Fruit fly (Drosophila melanogaster): ENCODE measurements around the gene Cyp4d2.
A peak's percentile ranks its signal among the peaks of the same experiment; 100 is the strongest.

Gene Cyp4d2

dm6 chrX:2219899-2220298, 44.1 kb downstream of the Cyp4d2 start (continued):
- TF ChIP-seq CG7556 (GFP tag; optimal IDR thresholded peaks at IDR 0.05) (no peak), CG2199 (GFP tag; IDR thresholded peaks at IDR 0.05) (no peak), bsh (GFP tag; optimal IDR thresholded peaks at IDR 0.05) (peak in 1 of 2 experiments; percentile 48), prd (optimal IDR thresholded peaks at IDR 0.05) (no peak), prd (GFP tag; IDR thresholded peaks at IDR 0.05) (peak; percentile 30; the same call in 1 of the 3 replicates), Elba2 (GFP tag; optimal IDR thresholded peaks at IDR 0.05) (no peak), Dll (GFP tag; IDR thresholded peaks at IDR 0.05; ENCODE audit: partially characterized antibody) (no peak), CG1603 (tag; optimal IDR thresholded peaks at IDR 0.05) (peak; percentile 41), amos (GFP tag; IDR thresholded peaks at IDR 0.05; ENCODE audit: partially characterized antibody) (no peak), CG17385 (GFP tag; optimal IDR thresholded peaks at IDR 0.05) (no peak), grn (GFP tag; optimal IDR thresholded peaks at IDR 0.05) (no peak), nmo (GFP tag; optimal IDR thresholded peaks at IDR 0.05) (peak; percentile 17), CG7271 (tag; optimal IDR thresholded peaks at IDR 0.05) (no peak), Ssrp (tag; optimal IDR thresholded peaks at IDR 0.05) (peak; percentile 9), Hr78 (GFP tag; optimal IDR thresholded peaks at IDR 0.05) (no peak), PHDP (tag; optimal IDR thresholded peaks at IDR 0.05) (peak; percentile 6), CG1529 (GFP tag; optimal IDR thresholded peaks at IDR 0.05) (no peak), disco-r (GFP tag; optimal IDR thresholded peaks at IDR 0.05) (no peak), Oli (tag; optimal IDR thresholded peaks at IDR 0.05) (peak; percentile 20), dmrt99B (tag; optimal IDR thresholded peaks at IDR 0.05) (peak; percentile 4), Hr51 (GFP tag; optimal IDR thresholded peaks at IDR 0.05) (no peak), ap (GFP tag; IDR thresholded peaks at IDR 0.05) (no peak), Tbp (GFP tag; optimal IDR thresholded peaks at IDR 0.05) (no peak), ATbp (GFP tag; optimal IDR thresholded peaks at IDR 0.05) (peak; percentile 2), CG9437 (GFP tag; optimal IDR thresholded peaks at IDR 0.05) (no peak), so (GFP tag; IDR thresholded peaks at IDR 0.05) (no peak), CG15269 (tag; optimal IDR thresholded peaks at IDR 0.05) (no peak), lmd (GFP tag; IDR thresholded peaks at IDR 0.05) (no peak), CG10321 (GFP tag; IDR thresholded peaks at IDR 0.05) (no peak), CG10654 (GFP tag; optimal IDR thresholded peaks at IDR 0.05) (no peak), CG5953 (GFP tag; IDR thresholded peaks at IDR 0.05) (no peak), Lim3 (GFP tag; IDR thresholded peaks at IDR 0.05) (no peak), CG32532 (GFP tag; IDR thresholded peaks at IDR 0.05) (no peak), crc (GFP tag; optimal IDR thresholded peaks at IDR 0.05) (no peak), tll (GFP tag; optimal IDR thresholded peaks at IDR 0.05) (no peak), org-1 (GFP tag; optimal IDR thresholded peaks at IDR 0.05) (no peak), wor (GFP tag; IDR thresholded peaks at IDR 0.05) (no peak), Dp (GFP tag; optimal IDR thresholded peaks at IDR 0.05) (no peak), Fer2 (tag; optimal IDR thresholded peaks at IDR 0.05) (no peak), CrebB (tag; optimal IDR thresholded peaks at IDR 0.05) (no peak), E2f2 (GFP tag; IDR thresholded peaks at IDR 0.05) (no peak), CG16815 (GFP tag; optimal IDR thresholded peaks at IDR 0.05) (no peak), bigmax (GFP tag; optimal IDR thresholded peaks at IDR 0.05) (no peak), Deaf1 (tag; optimal IDR thresholded peaks at IDR 0.05) (no peak), CG7987 (GFP tag; optimal IDR thresholded peaks at IDR 0.05) (no peak), Lpt (GFP tag; optimal IDR thresholded peaks at IDR 0.05) (no peak), oc (tag; optimal IDR thresholded peaks at IDR 0.05) (no peak), CG8089 (GFP tag; optimal IDR thresholded peaks at IDR 0.05) (no peak), Drgx (GFP tag; IDR thresholded peaks at IDR 0.05) (peak; percentile 51), CG12071 (GFP tag; optimal IDR thresholded peaks at IDR 0.05) (no peak), Hand (GFP tag; optimal IDR thresholded peaks at IDR 0.05) (no peak)

Data from whole organism, embryonic.